Fruit fly (Drosophila melanogaster): Measurements from ENCODE around the gene CG13010.

Gene CG13010

dm6 chrX:16640260-16641100 lies 38.3 kb downstream of the CG13010 start, which contains the start of the genes SNRPG and mthl1 (continued):
- TF ChIP-seq Jarid2 (GFP tag; optimal IDR thresholded peaks at IDR 0.05) (peak; percentile 95), CG1832 (GFP tag; optimal IDR thresholded peaks at IDR 0.05) (no peak), Ets65A (GFP tag) (peak; percentile 99), pnt (GFP tag; optimal IDR thresholded peaks at IDR 0.05) (peak; percentile 88), CG11093 (GFP tag; IDR thresholded peaks at IDR 0.05) (peak; percentile 91), CG14667 (GFP tag; IDR thresholded peaks at IDR 0.05) (peak; percentile 94), fd64A (GFP tag; optimal IDR thresholded peaks at IDR 0.05) (peak; percentile 51), Gug (GFP tag; IDR thresholded peaks at IDR 0.05) (peak; percentile 98), HmgD (GFP tag; optimal IDR thresholded peaks at IDR 0.05) (peak; percentile 38), unc-4 (GFP tag; IDR thresholded peaks at IDR 0.05; ENCODE audit: partially characterized antibody) (peak; percentile 64), repo (GFP tag; optimal IDR thresholded peaks at IDR 0.05) (peak; percentile 9), bowl (GFP tag; IDR thresholded peaks at IDR 0.05) (peak; percentile 72; the same call in 1 of the 2 replicates), lov (optimal IDR thresholded peaks at IDR 0.05) (no peak), lov (GFP tag; IDR thresholded peaks at IDR 0.05) (peak; percentile 74; the same call in 1 of the 3 replicates), ranshi (GFP tag; IDR thresholded peaks at IDR 0.05) (peak; percentile 94), CG34376 (GFP tag; optimal IDR thresholded peaks at IDR 0.05) (peak; percentile 31), CG6765 (GFP tag; optimal IDR thresholded peaks at IDR 0.05) (no peak), peb (GFP tag; IDR thresholded peaks at IDR 0.05) (peak; percentile 68), D19A (tag; optimal IDR thresholded peaks at IDR 0.05) (no peak), Sry-δ (GFP tag; optimal IDR thresholded peaks at IDR 0.05) (peak; percentile 85), CG10462 (GFP tag; optimal IDR thresholded peaks at IDR 0.05) (peak; percentile 38), btn (GFP tag; optimal IDR thresholded peaks at IDR 0.05) (no peak), bcd (GFP tag; optimal IDR thresholded peaks at IDR 0.05) (peak; percentile 87), ap (GFP tag; IDR thresholded peaks at IDR 0.05) (peak; percentile 91), stc (GFP tag; IDR thresholded peaks at IDR 0.05) (peak; percentile 69; the same call in 1 of the 2 replicates), CG12104 (GFP tag; optimal IDR thresholded peaks at IDR 0.05) (peak; percentile 54), Bdp1 (GFP tag; optimal IDR thresholded peaks at IDR 0.05) (peak; percentile 70), wor (GFP tag; IDR thresholded peaks at IDR 0.05) (peak; percentile 86), Vsx1 (GFP tag; optimal IDR thresholded peaks at IDR 0.05) (no peak), CG4328 (GFP tag; optimal IDR thresholded peaks at IDR 0.05) (peak; percentile 32), MESR4 (GFP tag; optimal IDR thresholded peaks at IDR 0.05) (peak; percentile 34), lbe (GFP tag; optimal IDR thresholded peaks at IDR 0.05) (no peak), pum (GFP tag; optimal IDR thresholded peaks at IDR 0.05) (peak; percentile 85), eve (GFP tag; optimal IDR thresholded peaks at IDR 0.05) (no peak), BtbVII (GFP tag; optimal IDR thresholded peaks at IDR 0.05) (no peak), dimm (GFP tag; IDR thresholded peaks at IDR 0.05) (peak; percentile 55; the same call in 1 of the 2 replicates), CG15479 (GFP tag; optimal IDR thresholded peaks at IDR 0.05) (no peak), CG9932 (GFP tag; IDR thresholded peaks at IDR 0.05) (peak; percentile 95), sob (GFP tag; IDR thresholded peaks at IDR 0.05) (peak; percentile 89), jigr1 (GFP tag; IDR thresholded peaks at IDR 0.05) (peak; percentile 92), sima (GFP tag; optimal IDR thresholded peaks at IDR 0.05) (no peak), Dek (tag; optimal IDR thresholded peaks at IDR 0.05) (peak; percentile 82), CG12769 (tag; optimal IDR thresholded peaks at IDR 0.05) (peak; percentile 72), bsh (GFP tag; optimal IDR thresholded peaks at IDR 0.05) (peak in 1 of 2 experiments; percentile 64), CG7745 (tag; optimal IDR thresholded peaks at IDR 0.05) (no peak), CG14441 (GFP tag; IDR thresholded peaks at IDR 0.05) (peak; percentile 96), YL-1 (GFP tag; optimal IDR thresholded peaks at IDR 0.05) (peak; percentile 56), Neu2 (GFP tag; optimal IDR thresholded peaks at IDR 0.05; ENCODE audit: borderline replicate concordance) (no peak), CG10431 (GFP tag; optimal IDR thresholded peaks at IDR 0.05) (peak; percentile 10), ewg (GFP tag; optimal IDR thresholded peaks at IDR 0.05) (peak; percentile 77)

Measured in whole organism, embryonic.